Fruit fly (Drosophila melanogaster) whole organism, pupa: ENCODE measurements around the gene Proc.

Source experiments
- CG10348 ChIP-seq: fragments of 200-800 bp; sonication (Bioruptor generic); IDR thresholded peaks from 2 replicates; pipeline ENCODE4 v1.3.6; 2022; ENCODE audit warnings: missing biosample characterization, missing genetic modification characterization
- CG12605 ChIP-seq: fragments of 200-800 bp; sonication (Bioruptor generic); IDR thresholded peaks from 2 replicates; pipeline ENCODE4 v1.3.6; 2022; ENCODE audit warnings: missing biosample characterization, missing genetic modification characterization
- CG13204 ChIP-seq: fragments of 200-800 bp; sonication (Bioruptor generic); optimal IDR thresholded peaks from 2 replicates; lab custom pipeline; 2018; ENCODE audit warnings: missing biosample characterization, mild to moderate bottlenecking, missing genetic modification characterization, moderate library complexity
- CG14655 ChIP-seq: fragments of 200-800 bp; sonication (Bioruptor generic); optimal IDR thresholded peaks from 3 replicates; lab custom pipeline; 2017; ENCODE audit warnings: mild to moderate bottlenecking, missing biosample characterization, missing genetic modification reagents, missing genetic modification characterization
- CG15710 ChIP-seq: fragments of 200-800 bp; sonication (Bioruptor generic); optimal IDR thresholded peaks from 2 replicates; lab custom pipeline; 2018; ENCODE audit warnings: missing biosample characterization, mild to moderate bottlenecking, missing genetic modification characterization, moderate library complexity
- CG17806 ChIP-seq: fragments of 200-800 bp; sonication (Bioruptor generic); optimal IDR thresholded peaks from 2 replicates; lab custom pipeline; 2018; ENCODE audit warnings: missing biosample characterization, mild to moderate bottlenecking, missing genetic modification characterization, moderate library complexity
- CG32121 ChIP-seq: fragments of 200-800 bp; sonication (Bioruptor generic); IDR thresholded peaks from 2 replicates; pipeline ENCODE4 v1.3.6; 2022; ENCODE audit warnings: missing biosample characterization, missing genetic modification characterization
- CG34367 ChIP-seq: fragments of 200-800 bp; sonication (Bioruptor generic); optimal IDR thresholded peaks from 2 replicates; lab custom pipeline; 2018; ENCODE audit warnings: missing biosample characterization, mild to moderate bottlenecking, missing genetic modification characterization
- CG4496 ChIP-seq: fragments of 200-800 bp; sonication (Bioruptor generic); IDR thresholded peaks from 3 replicates; pipeline ENCODE4 v1.3.6; 2022; ENCODE audit warnings: missing biosample characterization, missing genetic modification characterization
- CG8159 ChIP-seq: fragments of 200-800 bp; sonication (Bioruptor generic); optimal IDR thresholded peaks from 3 replicates; lab custom pipeline; 2018; ENCODE audit warnings: missing biosample characterization, mild to moderate bottlenecking, missing genetic modification characterization, moderate library complexity
- CG8301 ChIP-seq: fragments of 200-800 bp; sonication (Bioruptor generic); optimal IDR thresholded peaks from 2 replicates; lab custom pipeline; 2018; ENCODE audit warnings: missing biosample characterization, mild to moderate bottlenecking, missing genetic modification characterization
- CG9948 ChIP-seq: fragments of 200-800 bp; sonication (Bioruptor generic); optimal IDR thresholded peaks from 2 replicates; lab custom pipeline; 2018; ENCODE audit warnings: missing biosample characterization, mild to moderate bottlenecking, missing genetic modification characterization, moderate library complexity
- D1 ChIP-seq: fragments of 200-800 bp; sonication (Bioruptor generic); optimal IDR thresholded peaks from 2 replicates; lab custom pipeline; 2018; ENCODE audit warnings: missing biosample characterization, mild to moderate bottlenecking, missing genetic modification characterization, moderate library complexity
- EcR ChIP-seq: fragments of 200-800 bp; sonication (Bioruptor generic); optimal IDR thresholded peaks from 3 replicates; lab custom pipeline; 2019; ENCODE audit warnings: missing biosample characterization, missing genetic modification characterization, mild to moderate bottlenecking, moderate library complexity, missing genetic modification reagents
- Ets98B ChIP-seq: fragments of 200-800 bp; sonication (Bioruptor generic); IDR thresholded peaks from 2 replicates; pipeline ENCODE4 v1.3.6; 2022; ENCODE audit warnings: missing biosample characterization, missing genetic modification characterization
- Pif1A ChIP-seq: fragments of 200-800 bp; sonication (Bioruptor generic); optimal IDR thresholded peaks from 3 replicates; lab custom pipeline; 2016; ENCODE audit warnings: missing biosample characterization, missing genetic modification characterization
- Pif1B ChIP-seq: fragments of 200-800 bp; sonication (Bioruptor generic); optimal IDR thresholded peaks from 3 replicates; lab custom pipeline; 2016; ENCODE audit warnings: missing biosample characterization, missing genetic modification characterization
- Snoo ChIP-seq: fragments of 200-800 bp; sonication (Bioruptor generic); optimal IDR thresholded peaks from 3 replicates; lab custom pipeline; 2017; ENCODE audit warnings: missing biosample characterization, mild to moderate bottlenecking, missing genetic modification characterization, inconsistent platforms
- fd96Ca ChIP-seq: fragments of 200-800 bp; sonication (Bioruptor generic); IDR thresholded peaks from 3 replicates; pipeline ENCODE4 v1.3.6; 2022; ENCODE audit warnings: missing biosample characterization, missing genetic modification characterization
- gl ChIP-seq: fragments of 200-800 bp; sonication (Bioruptor generic); optimal IDR thresholded peaks from 2 replicates; lab custom pipeline; 2018; ENCODE audit warnings: missing biosample characterization, mild to moderate bottlenecking, missing genetic modification characterization
- rn ChIP-seq: fragments of 200-800 bp; sonication (Bioruptor generic); IDR thresholded peaks from 2 replicates; pipeline ENCODE4 v1.3.6; 2022; ENCODE audit warnings: missing biosample characterization, missing genetic modification characterization

Proc gene

DNA sequence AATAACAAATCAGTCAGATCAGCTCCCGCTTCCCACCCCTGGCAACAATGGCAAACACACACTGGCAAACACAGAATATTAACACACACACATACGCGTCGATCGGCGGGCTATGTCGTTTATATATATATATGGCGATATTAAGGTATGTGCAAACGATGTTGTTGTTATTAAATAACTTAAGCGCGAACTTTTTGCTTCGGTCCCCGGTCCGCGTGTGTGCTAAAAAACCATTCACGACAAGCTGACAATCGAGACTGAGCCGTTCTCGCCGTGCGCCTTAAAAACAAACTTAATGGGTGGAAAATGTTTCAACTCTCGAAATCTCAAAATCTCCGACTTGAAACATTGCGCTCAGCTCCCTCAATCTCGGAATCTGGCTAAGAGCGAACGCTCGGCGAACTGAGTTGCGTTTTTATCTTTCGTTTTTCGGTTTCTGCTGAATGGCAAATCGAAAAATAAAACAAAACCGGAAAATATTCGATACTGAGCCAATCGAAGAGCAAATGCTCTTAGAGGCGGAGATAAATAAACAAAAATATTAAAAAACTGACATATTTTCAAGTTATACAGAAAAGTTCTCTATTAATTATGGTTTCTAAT is 8.2 kb upstream of the Proc start, which contains the start of gene spz3:
Gene spz3, minus strand, starts transcription at position 261 of the 603 bp plus-strand sequence.
- TF ChIP-seq CG34367 (tag; lab: Kevin White, UChicago) (peak; percentile 75), CG17806 (peak; percentile 61), CG8159 (peak; percentile 69), CG14655 (GFP tag; lab: Kevin White, UChicago) (peak; percentile 5), gl (tag; lab: Kevin White, UChicago) (peak; percentile 91), CG10348 (GFP tag; lab: Robert Waterston, UW) (no peak), Pif1B (GFP tag; lab: Kevin White, UChicago) (peak; percentile 61), CG12605 (GFP tag; lab: Robert Waterston, UW) (peak; percentile 87), D1 (tag; lab: Kevin White, UChicago) (no peak), EcR (GFP tag; lab: Kevin White, UChicago) (peak; percentile 51), rn (GFP tag; lab: Robert Waterston, UW) (peak; percentile 54; the same call in 1 of the 2 replicates), CG32121 (GFP tag; lab: Robert Waterston, UW) (peak; percentile 64), CG9948 (tag; lab: Kevin White, UChicago) (peak; percentile 38), Pif1A (peak; percentile 74), CG13204 (GFP tag; lab: Kevin White, UChicago) (peak; percentile 87), CG4496 (GFP tag; lab: Robert Waterston, UW) (peak; percentile 83), Snoo (tag; lab: Kevin White, UChicago) (peak; percentile 65), fd96Ca (peak; percentile 55; the same call in 1 of the 3 replicates), CG15710 (tag; lab: Kevin White, UChicago) (peak; percentile 68), CG8301 (no peak), Ets98B (GFP tag; lab: Robert Waterston, UW) (peak; percentile 81)

DNA sequence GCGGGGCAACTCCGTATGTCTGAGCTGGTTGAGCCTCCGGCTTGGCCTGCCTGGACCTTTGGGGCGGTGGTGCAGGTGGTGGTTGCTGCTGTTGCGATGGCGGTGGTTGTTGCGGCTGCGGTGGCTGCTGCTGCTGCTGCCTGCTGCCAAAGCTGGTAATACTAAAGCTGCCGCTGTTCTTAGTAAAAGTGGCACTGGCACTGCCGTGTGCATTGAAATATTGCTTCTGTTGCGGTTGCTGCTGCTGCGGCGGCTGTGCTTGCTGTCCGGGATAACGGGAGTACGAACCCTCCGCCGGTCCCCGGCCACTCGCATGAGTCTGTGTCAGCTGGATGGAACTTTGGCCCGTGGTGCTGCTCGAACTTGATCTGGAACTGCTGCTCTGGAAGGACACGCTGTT is 7.1 kb upstream of the Proc start:
- no peak for TF ChIP-seq CG4496 (GFP tag; lab: Robert Waterston, UW)
- TF ChIP-seq Ets98B (GFP tag; lab: Robert Waterston, UW), result no peak
- TF ChIP-seq CG15710 (tag; lab: Kevin White, UChicago), result no peak
- no peak for TF ChIP-seq Snoo (tag; lab: Kevin White, UChicago)
- no peak for TF ChIP-seq CG34367 (tag; lab: Kevin White, UChicago)
- TF ChIP-seq gl (tag; lab: Kevin White, UChicago), result no peak
- no peak for TF ChIP-seq CG12605 (GFP tag; lab: Robert Waterston, UW)
- no peak for TF ChIP-seq CG8159
- no peak for TF ChIP-seq CG14655 (GFP tag; lab: Kevin White, UChicago)
- no peak for TF ChIP-seq CG17806
- no peak for TF ChIP-seq fd96Ca
- TF ChIP-seq EcR (GFP tag; lab: Kevin White, UChicago), result no peak
- no peak for TF ChIP-seq CG8301
- TF ChIP-seq CG32121 (GFP tag; lab: Robert Waterston, UW), result no peak
- TF ChIP-seq D1 (tag; lab: Kevin White, UChicago), result no peak
- TF ChIP-seq CG10348 (GFP tag; lab: Robert Waterston, UW), result no peak

- TF ChIP-seq rn (GFP tag; lab: Robert Waterston, UW) (no peak), CG10348 (GFP tag; lab: Robert Waterston, UW) (no peak), Pif1A (no peak), CG13204 (GFP tag; lab: Kevin White, UChicago) (no peak), D1 (tag; lab: Kevin White, UChicago) (no peak), CG8159 (peak; percentile 24), CG8301 (no peak), Snoo (tag; lab: Kevin White, UChicago) (no peak), gl (tag; lab: Kevin White, UChicago) (no peak), CG9948 (tag; lab: Kevin White, UChicago) (peak; percentile 17), CG17806 (no peak), CG34367 (tag; lab: Kevin White, UChicago) (no peak), CG14655 (GFP tag; lab: Kevin White, UChicago) (peak; percentile 44), Pif1B (GFP tag; lab: Kevin White, UChicago) (no peak), CG4496 (GFP tag; lab: Robert Waterston, UW) (0 out of 3 replicates have a peak, but pooled peaks have one; percentile 41)
- TF ChIP-seq, all 21 proteins: peak for 4
Measured at dm6 chr2L:7876520-7877232, 5.4 kb upstream of the Proc start.

- TF ChIP-seq rn (GFP tag; lab: Robert Waterston, UW) (no peak), CG8159 (peak; percentile 43), Pif1A (peak; percentile 39), EcR (GFP tag; lab: Kevin White, UChicago) (no peak), Ets98B (GFP tag; lab: Robert Waterston, UW) (no peak), CG12605 (GFP tag; lab: Robert Waterston, UW) (no peak), fd96Ca (no peak), D1 (tag; lab: Kevin White, UChicago) (no peak), Pif1B (GFP tag; lab: Kevin White, UChicago) (peak; percentile 12), CG32121 (GFP tag; lab: Robert Waterston, UW) (no peak), gl (tag; lab: Kevin White, UChicago) (no peak), CG17806 (peak; percentile 40), CG14655 (GFP tag; lab: Kevin White, UChicago) (no peak), Snoo (tag; lab: Kevin White, UChicago) (peak; percentile 37), CG9948 (tag; lab: Kevin White, UChicago) (peak; percentile 14), CG8301 (no peak), CG10348 (GFP tag; lab: Robert Waterston, UW) (no peak), CG15710 (tag; lab: Kevin White, UChicago) (peak; percentile 26), CG34367 (tag; lab: Kevin White, UChicago) (no peak), CG13204 (GFP tag; lab: Kevin White, UChicago) (no peak), CG4496 (GFP tag; lab: Robert Waterston, UW) (0 out of 3 replicates have a peak, but pooled peaks have one; percentile 17)
Measured at dm6 chr2L:7875676-7876075, 4.4 kb upstream of the Proc start.
